Worm (Caenorhabditis elegans): ENCODE data around the gene idpb-1.

idpb-1 gene

ce11 chrII:5092362-5093281, 9.2 kb upstream of the idpb-1 start, which contains the start of gene C04G6.2 (continued):
- no peak for TF ChIP-seq skn-1 (tag; optimal IDR thresholded peaks at IDR 0.05)
- TF ChIP-seq F37D6.2 (tag; optimal IDR thresholded peaks at IDR 0.05), result no peak
- peak; percentile 80 for TF ChIP-seq hlh-30 (tag; optimal IDR thresholded peaks at IDR 0.05; ENCODE audit: insufficient read depth)
- no peak for TF ChIP-seq sdz-12 (GFP tag; optimal IDR thresholded peaks at IDR 0.05)
- TF ChIP-seq nhr-77 (tag; optimal IDR thresholded peaks at IDR 0.05), result no peak
- peak; percentile 36 for TF ChIP-seq mxl-3 (GFP tag; optimal IDR thresholded peaks at IDR 0.05)
- TF ChIP-seq zip-11 (GFP tag; IDR thresholded peaks at IDR 0.05), result no peak
- TF ChIP-seq tra-1 (GFP tag; IDR thresholded peaks at IDR 0.05), result 0 out of 2 replicates have a peak, but pooled peaks have one; percentile 5
- no peak for TF ChIP-seq F26F4.8 (GFP tag; conservative IDR thresholded peaks at IDR 0.05)
- TF ChIP-seq daf-12 (tag; optimal IDR thresholded peaks at IDR 0.05), result no peak
- TF ChIP-seq ama-1 (optimal IDR thresholded peaks at IDR 0.05), result no peak
- no peak for TF ChIP-seq arid-1 (GFP tag; conservative IDR thresholded peaks at IDR 0.05)
- no peak for TF ChIP-seq lim-7 (GFP tag; IDR thresholded peaks at IDR 0.05)
- TF ChIP-seq T20F7.1 (GFP tag; optimal IDR thresholded peaks at IDR 0.05), result no peak
- TF ChIP-seq daf-8 (GFP tag; IDR thresholded peaks at IDR 0.05), result no peak
- TF ChIP-seq nhr-48 (tag; optimal IDR thresholded peaks at IDR 0.05), result peak; percentile 16
- no peak for TF ChIP-seq madf-9 (GFP tag; conservative IDR thresholded peaks at IDR 0.05)
- peak; percentile 47 for TF ChIP-seq mep-1 (tag; optimal IDR thresholded peaks at IDR 0.05)
- TF ChIP-seq dmd-9 (GFP tag; IDR thresholded peaks at IDR 0.05), result no peak
- no peak for TF ChIP-seq nhr-76 (tag; optimal IDR thresholded peaks at IDR 0.05)
- TF ChIP-seq lin-13 (GFP tag; optimal IDR thresholded peaks at IDR 0.05), result no peak
- TF ChIP-seq ctbp-1 (GFP tag; IDR thresholded peaks at IDR 0.05), result 0 out of 2 replicates have a peak, but pooled peaks have one; percentile 12
- 0 out of 2 replicates have a peak, but pooled peaks have one; percentile 38 for TF ChIP-seq hmg-1.1 (GFP tag; IDR thresholded peaks at IDR 0.05)
- no peak for TF ChIP-seq lir-3 (tag; optimal IDR thresholded peaks at IDR 0.05)
- no peak for TF ChIP-seq R02D3.7 (tag; optimal IDR thresholded peaks at IDR 0.05)
- TF ChIP-seq jun-1 (tag; optimal IDR thresholded peaks at IDR 0.05), result no peak
- TF ChIP-seq aha-1 (tag), result no peak
- TF ChIP-seq zfp-3 (GFP tag; conservative IDR thresholded peaks at IDR 0.05), result no peak
- TF ChIP-seq dmd-6 (GFP tag; IDR thresholded peaks at IDR 0.05), result peak; percentile 30; the same call in 1 of the 2 replicates
- no peak for TF ChIP-seq ceh-32 (tag; optimal IDR thresholded peaks at IDR 0.05; ENCODE audit: poor library complexity)
- peak; percentile 18 to 67 for TF ChIP-seq mdl-1 (tag; optimal IDR thresholded peaks at IDR 0.05)
- no peak for TF ChIP-seq snpc-1.2 (GFP tag; IDR thresholded peaks at IDR 0.05)
- no peak for TF ChIP-seq saeg-2 (GFP tag; IDR thresholded peaks at IDR 0.05)
- TF ChIP-seq nhr-25 (tag; optimal IDR thresholded peaks at IDR 0.05; ENCODE audit: borderline replicate concordance, insufficient read depth), result no peak
- no peak for TF ChIP-seq D1046.2 (GFP tag; IDR thresholded peaks at IDR 0.05)
- TF ChIP-seq ceh-82 (tag; optimal IDR thresholded peaks at IDR 0.05), result no peak
- peak; percentile 40 for TF ChIP-seq rbr-2 (tag; optimal IDR thresholded peaks at IDR 0.05)
- no peak for TF ChIP-seq ceh-20 (GFP tag; IDR thresholded peaks at IDR 0.05)
- no peak for TF ChIP-seq zag-1 (tag; optimal IDR thresholded peaks at IDR 0.05)
- TF ChIP-seq unc-39 (tag; optimal IDR thresholded peaks at IDR 0.05), result no peak
- no peak for TF ChIP-seq lin-39 (tag; optimal IDR thresholded peaks at IDR 0.05)
- TF ChIP-seq nhr-10 (tag; optimal IDR thresholded peaks at IDR 0.05), result no peak
- TF ChIP-seq duxl-1 (tag; optimal IDR thresholded peaks at IDR 0.05; ENCODE audit: poor library complexity), result no peak
- TF ChIP-seq spr-3 (GFP tag; optimal IDR thresholded peaks at IDR 0.05), result no peak
- peak; percentile 7 for TF ChIP-seq dpl-1 (GFP tag; optimal IDR thresholded peaks at IDR 0.05)
- TF ChIP-seq nhr-6 (tag; optimal IDR thresholded peaks at IDR 0.05), result peak; percentile 49
- no peak for TF ChIP-seq nhr-111 (GFP tag; optimal IDR thresholded peaks at IDR 0.05)
- TF ChIP-seq nhr-237 (tag; optimal IDR thresholded peaks at IDR 0.05), result no peak
- no peak for TF ChIP-seq Y48G9A.11 (GFP tag; IDR thresholded peaks at IDR 0.05)
- peak; percentile 71 for TF ChIP-seq nhr-11 (tag; optimal IDR thresholded peaks at IDR 0.05)
